Worm (Caenorhabditis elegans): ENCODE results near the gene ZK688.12.

ce11 chrIII:7865238-7865761 lies 48.1 kb downstream of the ZK688.12 start, which contains the start of gene slc-17.3:
- TF ChIP-seq him-1 (tag; optimal IDR thresholded peaks at IDR 0.05) (no peak), W03F9.2 (tag; optimal IDR thresholded peaks at IDR 0.05) (no peak)

Data from whole organism, L4/young adult.